Fruit fly (Drosophila melanogaster) whole organism, embryonic: ENCODE data around the gene RpL35A.

Source experiments
- ATbp ChIP-seq: fragments of 200-800 bp; sonication (Bioruptor generic); optimal IDR thresholded peaks from 2 replicates; lab custom pipeline; 2017; ENCODE audit warnings: missing biosample characterization, mild to moderate bottlenecking, missing genetic modification characterization, missing genetic modification reagents
- CG10321 ChIP-seq: fragments of 200-800 bp; sonication (Bioruptor generic); IDR thresholded peaks from 2 replicates; pipeline ENCODE4 v1.3.6; 2022; ENCODE audit warnings: missing biosample characterization, missing genetic modification characterization
- CG11695 ChIP-seq: fragments of 200-800 bp; sonication (Bioruptor generic); IDR thresholded peaks from 3 replicates; pipeline ENCODE4 v1.3.6; 2022; ENCODE audit warnings: missing biosample characterization, missing genetic modification characterization
- CG11723 ChIP-seq: fragments of 200-800 bp; sonication (Bioruptor generic); optimal IDR thresholded peaks from 2 replicates; lab custom pipeline; 2017; ENCODE audit warnings: missing biosample characterization, mild to moderate bottlenecking, missing genetic modification characterization
- CG12942 ChIP-seq: fragments of 200-800 bp; sonication (Bioruptor generic); optimal IDR thresholded peaks from 3 replicates; lab custom pipeline; 2016; ENCODE audit warnings: missing biosample characterization, missing genetic modification characterization
- CG14965 ChIP-seq: fragments of 200-800 bp; sonication (Bioruptor generic); optimal IDR thresholded peaks from 2 replicates; lab custom pipeline; 2016; ENCODE audit warnings: missing biosample characterization, missing genetic modification characterization, borderline replicate concordance
- CG17568 ChIP-seq: fragments of 200-800 bp; sonication (Bioruptor generic); optimal IDR thresholded peaks from 2 replicates; lab custom pipeline; 2018; ENCODE audit warnings: missing biosample characterization, mild to moderate bottlenecking, missing genetic modification characterization, moderate library complexity
- CG17802 ChIP-seq: fragments of 200-800 bp; sonication (Bioruptor generic); optimal IDR thresholded peaks from 2 replicates; lab custom pipeline; 2018; ENCODE audit warnings: missing biosample characterization, mild to moderate bottlenecking, missing genetic modification characterization, moderate library complexity
- CG18262 ChIP-seq: fragments of 200-800 bp; optimal IDR thresholded peaks from 3 replicates; lab custom pipeline; 2019; ENCODE audit warnings: missing biosample characterization, mild to moderate bottlenecking, missing genetic modification characterization, moderate library complexity
- CG2202 ChIP-seq: fragments of 200-800 bp; sonication (Bioruptor generic); optimal IDR thresholded peaks from 2 replicates; lab custom pipeline; 2018; ENCODE audit warnings: missing biosample characterization, mild to moderate bottlenecking, missing genetic modification characterization
- CG3163 ChIP-seq: fragments of 200-800 bp; sonication (Bioruptor generic); optimal IDR thresholded peaks from 3 replicates; lab custom pipeline; 2016; ENCODE audit warnings: missing biosample characterization, missing genetic modification characterization
- CG6175 ChIP-seq: fragments of 200-800 bp; sonication (Bioruptor generic); IDR thresholded peaks from 3 replicates; pipeline ENCODE4 v1.3.6; 2022; ENCODE audit warnings: missing biosample characterization, missing genetic modification characterization
- CG7928 ChIP-seq: fragments of 200-800 bp; sonication (Bioruptor generic); optimal IDR thresholded peaks from 2 replicates; lab custom pipeline; 2017; ENCODE audit warnings: missing biosample characterization, mild to moderate bottlenecking, missing genetic modification characterization
- CG7987 ChIP-seq: fragments of 200-800 bp; sonication (Bioruptor generic); optimal IDR thresholded peaks from 2 replicates; lab custom pipeline; 2018; ENCODE audit warnings: missing biosample characterization, mild to moderate bottlenecking, missing genetic modification characterization, moderate library complexity
- CG8089 ChIP-seq: fragments of 200-800 bp; sonication (Bioruptor generic); optimal IDR thresholded peaks from 3 replicates; lab custom pipeline; 2016; ENCODE audit warnings: missing biosample characterization, missing genetic modification characterization
- CG9437 ChIP-seq: fragments of 200-800 bp; sonication (Bioruptor generic); optimal IDR thresholded peaks from 2 replicates; lab custom pipeline; 2018; ENCODE audit warnings: missing biosample characterization, mild to moderate bottlenecking, missing genetic modification characterization
- E2f1 ChIP-seq: fragments of 200-800 bp; sonication (Bioruptor generic); IDR thresholded peaks from 2 replicates; pipeline ENCODE4 v1.3.6; 2022; ENCODE audit warnings: missing biosample characterization, missing genetic modification characterization
- Elba2 ChIP-seq: fragments of 200-800 bp; sonication (Bioruptor generic); optimal IDR thresholded peaks from 3 replicates; lab custom pipeline; 2016; ENCODE audit warnings: missing biosample characterization, missing genetic modification characterization
- Ets97D ChIP-seq: fragments of 200-800 bp; sonication (Bioruptor generic); optimal IDR thresholded peaks from 3 replicates; lab custom pipeline; 2016; ENCODE audit warnings: missing biosample characterization, missing genetic modification characterization
- HHEX ChIP-seq: fragments of 200-800 bp; sonication (Bioruptor generic); optimal IDR thresholded peaks from 3 replicates; lab custom pipeline; 2017; ENCODE audit warnings: missing biosample characterization, mild to moderate bottlenecking, missing genetic modification characterization, missing genetic modification reagents
- HLH4C ChIP-seq: fragments of 200-800 bp; sonication (Bioruptor generic); IDR thresholded peaks from 3 replicates; pipeline ENCODE4 v1.3.6; 2022; ENCODE audit warnings: missing biosample characterization, missing genetic modification characterization; ENCODE audit not compliant: partially characterized antibody
- HmgZ ChIP-seq: fragments of 200-800 bp; sonication (Bioruptor generic); optimal IDR thresholded peaks from 2 replicates; lab custom pipeline; 2018; ENCODE audit warnings: missing biosample characterization, mild to moderate bottlenecking, missing genetic modification characterization
- Hmx ChIP-seq: fragments of 200-800 bp; sonication (Bioruptor generic); optimal IDR thresholded peaks from 2 replicates; lab custom pipeline; 2016; ENCODE audit warnings: missing biosample characterization, missing genetic modification characterization
- Hr51 ChIP-seq, 2 experiments: fragments of 200-800 bp; sonication (Bioruptor generic); optimal IDR thresholded peaks; 2 replicates in 1 of 2; 3 replicates in 1 of 2; lab custom pipeline; 2016 to 2018; ENCODE audit warnings: missing biosample characterization in 2 of 2, missing genetic modification characterization in 2 of 2, mild to moderate bottlenecking in 1 of 2, moderate library complexity in 1 of 2
- Med ChIP-seq: fragments of 200-800 bp; sonication (Bioruptor generic); peaks from one replicate; lab custom pipeline; 2016; ENCODE audit warnings: missing biosample characterization, missing genetic modification characterization, mild to moderate bottlenecking, inconsistent platforms, moderate library complexity
- Myb ChIP-seq: fragments of 200-800 bp; sonication (Bioruptor generic); optimal IDR thresholded peaks from 2 replicates; lab custom pipeline; 2016; ENCODE audit warnings: missing biosample characterization, missing genetic modification characterization
- NC2β ChIP-seq: fragments of 200-800 bp; sonication (Bioruptor generic); optimal IDR thresholded peaks from 2 replicates; lab custom pipeline; 2016; ENCODE audit warnings: missing biosample characterization, missing genetic modification characterization
- Sin3A ChIP-seq: fragments of >200 bp; optimal IDR thresholded peaks from 2 replicates; lab custom pipeline; 2018
- Ssrp ChIP-seq: fragments of 200-800 bp; sonication (Bioruptor generic); optimal IDR thresholded peaks from 2 replicates; lab custom pipeline; 2018; ENCODE audit warnings: missing biosample characterization, mild to moderate bottlenecking, missing genetic modification characterization, moderate library complexity
- Vsx1 ChIP-seq: fragments of 200-800 bp; sonication (Bioruptor generic); optimal IDR thresholded peaks from 2 replicates; lab custom pipeline; 2017; ENCODE audit warnings: missing biosample characterization, mild to moderate bottlenecking, missing genetic modification characterization, missing genetic modification reagents
- Xbp1 ChIP-seq: fragments of 200-800 bp; sonication (Bioruptor generic); optimal IDR thresholded peaks from 3 replicates; lab custom pipeline; 2016; ENCODE audit warnings: missing biosample characterization, mild to moderate bottlenecking, missing genetic modification characterization
- YL-1 ChIP-seq: fragments of 200-800 bp; sonication (Bioruptor generic); optimal IDR thresholded peaks from 3 replicates; lab custom pipeline; 2017; ENCODE audit warnings: missing biosample characterization, mild to moderate bottlenecking, missing genetic modification characterization
- amos ChIP-seq: fragments of 200-800 bp; sonication (Bioruptor generic); IDR thresholded peaks from 2 replicates; pipeline ENCODE4 v1.3.6; 2022; ENCODE audit warnings: missing biosample characterization, missing genetic modification characterization; ENCODE audit not compliant: partially characterized antibody
- bowl ChIP-seq: fragments of 200-800 bp; sonication (Bioruptor generic); IDR thresholded peaks from 2 replicates; pipeline ENCODE4 v1.3.6; 2022; ENCODE audit warnings: missing biosample characterization, missing genetic modification characterization
- dimm ChIP-seq: fragments of 200-800 bp; sonication (Bioruptor generic); IDR thresholded peaks from 2 replicates; pipeline ENCODE4 v1.3.6; 2022; ENCODE audit warnings: missing biosample characterization, missing genetic modification characterization
- dpn ChIP-seq, 2 experiments: fragments of 200-800 bp; sonication (Bioruptor generic); optimal IDR thresholded peaks; 3 replicates each; lab custom pipeline; 2016; ENCODE audit warnings: missing biosample characterization in 2 of 2, missing genetic modification characterization in 2 of 2
- gem ChIP-seq: fragments of 200-800 bp; sonication (Bioruptor generic); optimal IDR thresholded peaks from 2 replicates; lab custom pipeline; 2019; ENCODE audit warnings: missing biosample characterization, mild to moderate bottlenecking, missing genetic modification characterization, moderate library complexity
- gsb ChIP-seq: fragments of 200-800 bp; sonication (Bioruptor generic); IDR thresholded peaks from 2 replicates; pipeline ENCODE4 v1.3.6; 2022; ENCODE audit warnings: missing biosample characterization, missing genetic modification characterization
- gsb-n ChIP-seq: fragments of 200-800 bp; sonication (Bioruptor generic); optimal IDR thresholded peaks from 3 replicates; lab custom pipeline; 2018; ENCODE audit warnings: missing biosample characterization, mild to moderate bottlenecking, missing genetic modification characterization
- ham ChIP-seq: fragments of 200-800 bp; sonication (Bioruptor generic); IDR thresholded peaks from 2 replicates; pipeline ENCODE4 v1.3.6; 2022; ENCODE audit warnings: missing biosample characterization, missing genetic modification characterization
- her ChIP-seq: fragments of 200-800 bp; sonication (Bioruptor generic); optimal IDR thresholded peaks from 2 replicates; lab custom pipeline; 2016; ENCODE audit warnings: missing biosample characterization, missing genetic modification characterization
- lola ChIP-seq, 3 experiments: fragments of >200 bp in 2 of 3; fragments of 200-800 bp in 1 of 3; sonication (Bioruptor generic) in 1 of 3; optimal IDR thresholded peaks; 2 replicates each; lab custom pipeline; 2017 to 2019; ENCODE audit warnings: missing biosample characterization in 3 of 3, missing genetic modification characterization in 3 of 3, mild to moderate bottlenecking in 1 of 3, moderate library complexity in 1 of 3
- lov ChIP-seq, 2 experiments: fragments of 200-800 bp in 1 of 2; fragments of >200 bp in 1 of 2; sonication (Bioruptor generic) in 1 of 2; IDR thresholded peaks in 1 of 2; optimal IDR thresholded peaks in 1 of 2; 2 replicates in 1 of 2; 3 replicates in 1 of 2; pipeline versions ENCODE4 v1.3.6 to Lab custom; 2017 to 2022; ENCODE audit warnings: missing biosample characterization in 1 of 2, missing genetic modification characterization in 1 of 2
- p53 ChIP-seq: fragments of 200-800 bp; sonication (Bioruptor generic); optimal IDR thresholded peaks from 2 replicates; lab custom pipeline; 2016; ENCODE audit warnings: missing biosample characterization, missing genetic modification characterization
- pho ChIP-seq: fragments of 200-800 bp; sonication (Bioruptor generic); optimal IDR thresholded peaks from 2 replicates; lab custom pipeline; 2016; ENCODE audit warnings: missing biosample characterization, missing genetic modification characterization
- pros ChIP-seq: fragments of 200-800 bp; sonication (Bioruptor generic); optimal IDR thresholded peaks from 3 replicates; lab custom pipeline; 2019; ENCODE audit warnings: missing biosample characterization, mild to moderate bottlenecking, missing genetic modification characterization, moderate library complexity
- stwl ChIP-seq: fragments of 200-800 bp; sonication (Bioruptor generic); optimal IDR thresholded peaks from 3 replicates; lab custom pipeline; 2018; ENCODE audit warnings: missing biosample characterization, mild to moderate bottlenecking, missing genetic modification characterization, moderate library complexity
- sug ChIP-seq: fragments of 200-800 bp; optimal IDR thresholded peaks from 2 replicates; lab custom pipeline; 2019; ENCODE audit warnings: missing biosample characterization, mild to moderate bottlenecking, missing genetic modification characterization, moderate library complexity
- wek ChIP-seq: fragments of 200-800 bp; sonication (Bioruptor generic); optimal IDR thresholded peaks from 3 replicates; lab custom pipeline; 2018; ENCODE audit warnings: missing biosample characterization, mild to moderate bottlenecking, missing genetic modification characterization, moderate library complexity

Gene RpL35A

DNA sequence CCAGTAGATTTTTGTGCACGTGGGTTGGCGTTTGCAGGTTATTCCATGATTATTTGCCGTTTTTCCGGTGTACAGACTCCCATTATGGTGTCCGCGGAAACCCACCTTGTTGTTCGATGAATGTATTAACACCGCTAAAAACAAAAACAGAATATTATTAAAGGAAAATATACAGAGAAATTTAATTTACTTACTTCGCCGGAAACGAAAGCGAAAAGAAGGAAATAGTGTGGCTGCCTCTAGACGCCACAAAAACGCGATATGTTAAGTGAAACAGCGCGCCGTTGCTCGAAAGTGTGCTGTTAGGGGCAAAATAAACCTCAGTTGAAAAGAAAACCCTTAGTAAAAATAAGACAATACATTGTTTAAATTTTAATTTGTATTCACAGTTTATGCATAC lies at the start of gene RpL35A (continued):
- TF ChIP-seq lov (optimal IDR thresholded peaks at IDR 0.05; lab: Kevin White, UChicago) (no peak), lov (GFP tag; IDR thresholded peaks at IDR 0.05; lab: Robert Waterston, UW) (peak; percentile 84), pros (GFP tag; lab: Kevin White, UChicago) (peak; percentile 14), dimm (GFP tag; lab: Robert Waterston, UW) (no peak), CG17568 (GFP tag; lab: Kevin White, UChicago) (no peak), bowl (GFP tag; lab: Robert Waterston, UW) (0 out of 2 replicates have a peak, but pooled peaks have one; percentile 15), HmgZ (peak; percentile 53), Myb (GFP tag; lab: Kevin White, UChicago) (peak; percentile 46), wek (GFP tag; lab: Kevin White, UChicago) (peak; percentile 99), CG3163 (GFP tag; lab: Kevin White, UChicago) (no peak), Sin3A (lab: Kevin White, UChicago) (peak; percentile 5), E2f1 (peak; percentile 49; the same call in 1 of the 2 replicates), CG10321 (GFP tag; lab: Robert Waterston, UW) (peak; percentile 17; the same call in 1 of the 2 replicates), amos (GFP tag; lab: Robert Waterston, UW) (no peak; the same call in 1 of the 2 replicates), NC2β (GFP tag; lab: Kevin White, UChicago) (peak; percentile 93), CG18262 (peak; percentile 58), Med (GFP tag; lab: Kevin White, UChicago) (peak; percentile 98), dpn (GFP tag; optimal IDR thresholded peaks at IDR 0.05; lab: Kevin White, UChicago) (peak in 1 of 2 experiments; percentile 71), her (GFP tag; lab: Kevin White, UChicago) (peak; percentile 54), lola (GFP tag; optimal IDR thresholded peaks at IDR 0.05; lab: Kevin White, UChicago) (no peak), HLH4C (no peak), HHEX (GFP tag; lab: Kevin White, UChicago) (peak; percentile 89), stwl (tag; lab: Kevin White, UChicago) (peak; percentile 41), CG11723 (GFP tag; lab: Kevin White, UChicago) (peak; percentile 76), CG9437 (GFP tag; lab: Kevin White, UChicago) (peak; percentile 44), p53 (GFP tag; lab: Kevin White, UChicago) (peak; percentile 52), pho (peak; percentile 33), ham (GFP tag; lab: Robert Waterston, UW) (no peak), gem (tag; lab: Kevin White, UChicago) (no peak), ATbp (GFP tag; lab: Kevin White, UChicago) (peak; percentile 67), gsb-n (peak; percentile 59), Elba2 (GFP tag; lab: Kevin White, UChicago) (no peak), Ssrp (tag; lab: Kevin White, UChicago) (no peak), CG6175 (GFP tag; lab: Robert Waterston, UW) (0 out of 3 replicates have a peak, but pooled peaks have one; percentile 27), CG14965 (GFP tag; lab: Kevin White, UChicago) (no peak), Hr51 (GFP tag; optimal IDR thresholded peaks at IDR 0.05; lab: Kevin White, UChicago) (peak; percentile 63), gsb (GFP tag; lab: Robert Waterston, UW) (peak; percentile 27; the same call in 1 of the 2 replicates), Xbp1 (peak; percentile 51), CG2202 (tag; lab: Kevin White, UChicago) (peak; percentile 75), CG7928 (GFP tag; lab: Kevin White, UChicago) (peak; percentile 43), Vsx1 (GFP tag; lab: Kevin White, UChicago) (no peak), CG7987 (GFP tag; lab: Kevin White, UChicago) (peak; percentile 94), CG17802 (tag; lab: Kevin White, UChicago) (peak; percentile 55), Ets97D (GFP tag; lab: Kevin White, UChicago) (peak; percentile 99), YL-1 (GFP tag; lab: Kevin White, UChicago) (peak; percentile 94), CG8089 (peak; percentile 74), sug (tag; lab: Kevin White, UChicago) (peak; percentile 60), Hmx (GFP tag; lab: Kevin White, UChicago) (no peak), CG11695 (GFP tag; lab: Robert Waterston, UW) (0 out of 3 replicates have a peak, but pooled peaks have one; percentile 35), CG12942 (no peak)
